Worm (Caenorhabditis elegans) whole organism, late embryonic: ENCODE data around the gene Y54E2A.9.

Experiments used
- C08G9.2 ChIP-seq: sonication (generic microtip); optimal IDR thresholded peaks from 2 replicates; lab custom pipeline; 2016; ENCODE audit warnings: mild to moderate bottlenecking, missing genetic modification characterization, moderate library complexity, missing compliant biosample characterization
- ama-1 ChIP-seq: fragments of 150-350 bp; optimal IDR thresholded peaks from 2 replicates; lab custom pipeline; 2014
- ceh-24 ChIP-seq: sonication (generic microtip); optimal IDR thresholded peaks from 2 replicates; lab custom pipeline; 2016; ENCODE audit warnings: mild to moderate bottlenecking, missing genetic modification characterization, missing compliant biosample characterization
- ceh-34 ChIP-seq: sonication (generic microtip); optimal IDR thresholded peaks from 2 replicates; lab custom pipeline; 2016; ENCODE audit warnings: mild to moderate bottlenecking, missing genetic modification characterization, missing compliant biosample characterization
- ceh-6 ChIP-seq: fragments of 200-800 bp; sonication (Bioruptor generic); optimal IDR thresholded peaks from 2 replicates; lab custom pipeline; 2018; ENCODE audit warnings: mild to moderate bottlenecking, missing genetic modification characterization, missing compliant biosample characterization
- elt-4 ChIP-seq: sonication (generic microtip); optimal IDR thresholded peaks from 2 replicates; lab custom pipeline; 2016; ENCODE audit warnings: missing genetic modification characterization, missing compliant biosample characterization
- fkh-10 ChIP-seq: fragments of 150-350 bp; optimal IDR thresholded peaks from 2 replicates; lab custom pipeline; 2014; ENCODE audit warnings: missing biosample characterization, missing genetic modification reagents, missing genetic modification characterization
- gmeb-2 ChIP-seq: sonication (generic microtip); optimal IDR thresholded peaks from 2 replicates; lab custom pipeline; 2016; ENCODE audit warnings: missing genetic modification characterization, inconsistent platforms, missing compliant biosample characterization
- nhr-11 ChIP-seq: fragments of 150-350 bp; optimal IDR thresholded peaks from 2 replicates; lab custom pipeline; 2014; ENCODE audit warnings: missing biosample characterization, missing genetic modification characterization
- sox-4 ChIP-seq: sonication (generic microtip); optimal IDR thresholded peaks from 2 replicates; lab custom pipeline; 2017; ENCODE audit warnings: mild to moderate bottlenecking, missing genetic modification characterization, inconsistent platforms, missing compliant biosample characterization

- TF ChIP-seq gmeb-2 (tag; lab: Kevin White, UChicago) = no peak
- TF ChIP-seq ama-1 (lab: Kevin White, UChicago) = no peak
- TF ChIP-seq ceh-6 = no peak
- TF ChIP-seq nhr-11 (tag; lab: Kevin White, UChicago) = no peak
- TF ChIP-seq C08G9.2 (tag; lab: Kevin White, UChicago) = no peak
- no peak for TF ChIP-seq ceh-24 (tag; lab: Kevin White, UChicago)
- no peak for TF ChIP-seq ceh-34 (tag; lab: Kevin White, UChicago)
- no peak for TF ChIP-seq elt-4 (tag; lab: Kevin White, UChicago)
- TF ChIP-seq fkh-10 = no peak
- TF ChIP-seq sox-4 = no peak
Observed at ce11 chrII:14771096-14771495, 14.7 kb downstream of the Y54E2A.9 start.
